Fruit fly (Drosophila melanogaster) whole organism, embryonic: ENCODE measurements around the gene CG10587.

Source experiments
- CG1832 ChIP-seq: fragments of 200-800 bp; sonication (Bioruptor generic); optimal IDR thresholded peaks from 2 replicates; lab custom pipeline; 2017; ENCODE audit warnings: missing biosample characterization, mild to moderate bottlenecking, missing genetic modification characterization, inconsistent platforms
- Dfd ChIP-seq, 2 experiments: fragments of >200 bp; optimal IDR thresholded peaks; 2 replicates each; lab custom pipeline; 2017; ENCODE audit warnings: missing biosample characterization in 2 of 2, missing genetic modification characterization in 2 of 2
- Drgx ChIP-seq: fragments of 200-800 bp; sonication (Bioruptor generic); IDR thresholded peaks from 2 replicates; pipeline ENCODE4 v1.3.6; 2022; ENCODE audit warnings: missing biosample characterization, missing genetic modification characterization
- Oaz ChIP-seq: fragments of 200-800 bp; sonication (Bioruptor generic); IDR thresholded peaks from 2 replicates; pipeline ENCODE4 v1.3.6; 2022; ENCODE audit warnings: missing biosample characterization, missing genetic modification characterization
- PHDP ChIP-seq: fragments of 200-800 bp; sonication (Bioruptor generic); optimal IDR thresholded peaks from 3 replicates; lab custom pipeline; 2018; ENCODE audit warnings: missing biosample characterization, mild to moderate bottlenecking, missing genetic modification characterization, moderate library complexity
- al ChIP-seq: fragments of 200-800 bp; sonication (Bioruptor generic); IDR thresholded peaks from 2 replicates; pipeline ENCODE4 v1.3.6; 2022; ENCODE audit warnings: missing biosample characterization, missing genetic modification characterization
- insv ChIP-seq, 2 experiments: fragments of 200-800 bp; sonication (Bioruptor generic); optimal IDR thresholded peaks; 3 replicates each; lab custom pipeline; 2016 to 2018; ENCODE audit warnings: missing biosample characterization in 2 of 2, missing genetic modification characterization in 2 of 2
- psq ChIP-seq: fragments of 200-800 bp; sonication (Bioruptor generic); optimal IDR thresholded peaks from 2 replicates; lab custom pipeline; 2017; ENCODE audit warnings: missing biosample characterization, missing genetic modification characterization
- sima ChIP-seq: fragments of 200-800 bp; sonication (Bioruptor generic); optimal IDR thresholded peaks from 2 replicates; lab custom pipeline; 2016; ENCODE audit warnings: missing biosample characterization, missing genetic modification characterization

DNA sequence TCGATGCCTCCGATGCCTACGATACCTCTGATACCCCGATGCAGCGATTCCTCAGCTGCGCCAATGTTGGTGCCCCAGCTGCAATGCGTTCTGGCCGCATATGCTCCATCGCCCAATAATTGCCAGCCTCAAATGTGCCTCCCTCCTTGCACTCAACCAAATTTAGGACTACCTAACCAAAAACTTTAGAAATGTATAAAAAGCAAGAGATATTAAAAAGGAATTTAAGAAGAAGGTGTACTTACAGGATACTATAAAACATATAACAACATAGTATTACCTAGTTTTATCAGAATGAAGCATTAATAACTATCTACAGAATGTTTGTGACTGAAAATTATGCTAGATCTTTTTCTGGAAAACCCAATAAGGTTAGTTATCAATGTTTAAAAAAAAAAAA lies 19.4 kb upstream of the CG10587 start:
- TF ChIP-seq Dfd (GFP tag; optimal IDR thresholded peaks at IDR 0.05; lab: Kevin White, UChicago), result no peak
- TF ChIP-seq CG1832 (GFP tag; lab: Kevin White, UChicago), result no peak
- TF ChIP-seq Drgx (GFP tag; lab: Robert Waterston, UW), result no peak
- no peak for TF ChIP-seq Oaz (GFP tag; lab: Robert Waterston, UW)
- no peak for TF ChIP-seq insv (GFP tag; optimal IDR thresholded peaks at IDR 0.05; lab: Kevin White, UChicago)
- no peak for TF ChIP-seq sima
- no peak for TF ChIP-seq al (GFP tag; lab: Robert Waterston, UW)
- no peak for TF ChIP-seq PHDP (tag; lab: Kevin White, UChicago)
- no peak for TF ChIP-seq psq
